Worm (Caenorhabditis elegans) whole organism, L4/young adult: ENCODE data around the gene T23F6.3.
"Not testable (repeated sequence)": the region's sequence is repeated elsewhere in the genome, so short reads cannot be mapped to it uniquely, and the experiment has no call there.

Source experiments
- W03F9.2 ChIP-seq: fragments of 150-350 bp; optimal IDR thresholded peaks from 2 replicates; lab custom pipeline; 2014; ENCODE audit warnings: missing biosample characterization, missing genetic modification characterization
- dao-5 ChIP-seq: sonication (generic microtip); optimal IDR thresholded peaks from 2 replicates; lab custom pipeline; 2016; ENCODE audit warnings: missing genotype, missing genetic modification characterization, moderate library complexity, missing compliant biosample characterization

- not testable (repeated sequence) for TF ChIP-seq dao-5; W03F9.2 (tag; lab: Kevin White, UChicago)
These were observed 47.4 kb downstream of the T23F6.3 start, which contains the start of gene T23B5.6 for ce11 chrIV:12677137-12677536.
